Fruit fly (Drosophila melanogaster): Measurements from ENCODE around the gene CG9016.

Gene CG9016

dm6 chr2L:5948775-5949526 lies 25.5 kb upstream of the CG9016 start, which contains the start of gene CG9044 (continued):
- TF ChIP-seq CG10321 (GFP tag; IDR thresholded peaks at IDR 0.05) (no peak), Atf-2 (GFP tag; optimal IDR thresholded peaks at IDR 0.05) (no peak), otp (GFP tag; IDR thresholded peaks at IDR 0.05) (no peak), slou (GFP tag; optimal IDR thresholded peaks at IDR 0.05) (peak; percentile 21), Tbp (GFP tag; optimal IDR thresholded peaks at IDR 0.05) (no peak), CG2199 (GFP tag; IDR thresholded peaks at IDR 0.05) (no peak), amos (GFP tag; IDR thresholded peaks at IDR 0.05; ENCODE audit: partially characterized antibody) (peak; percentile 89), onecut (GFP tag; IDR thresholded peaks at IDR 0.05) (no peak), maf-S (GFP tag; optimal IDR thresholded peaks at IDR 0.05) (peak; percentile 38), Deaf1 (tag; optimal IDR thresholded peaks at IDR 0.05) (no peak), Doc3 (GFP tag; IDR thresholded peaks at IDR 0.05; ENCODE audit: partially characterized antibody) (peak; percentile 91), sob (GFP tag; IDR thresholded peaks at IDR 0.05) (peak; percentile 74; the same call in 1 of the 2 replicates), lov (optimal IDR thresholded peaks at IDR 0.05) (no peak), lov (GFP tag; IDR thresholded peaks at IDR 0.05) (no peak), insv (GFP tag; optimal IDR thresholded peaks at IDR 0.05) (peak in 1 of 2 experiments; percentile 20), CG32532 (GFP tag; IDR thresholded peaks at IDR 0.05) (peak; percentile 62), pan (optimal IDR thresholded peaks at IDR 0.05) (no peak), pan (GFP tag; optimal IDR thresholded peaks at IDR 0.05 in 1 of 2, IDR thresholded peaks at IDR 0.05 in 1 of 2) (no peak), D19B (GFP tag; optimal IDR thresholded peaks at IDR 0.05) (no peak), CG5245 (GFP tag; optimal IDR thresholded peaks at IDR 0.05) (no peak), CG14667 (GFP tag; IDR thresholded peaks at IDR 0.05) (no peak), pfk (GFP tag; optimal IDR thresholded peaks at IDR 0.05) (no peak), vfl (GFP tag; optimal IDR thresholded peaks at IDR 0.05) (peak; percentile 23), BEAF-32 (GFP tag; optimal IDR thresholded peaks at IDR 0.05) (peak; percentile 97), knrl (GFP tag; IDR thresholded peaks at IDR 0.05; ENCODE audit: partially characterized antibody) (peak; percentile 96), CG4854 (GFP tag; optimal IDR thresholded peaks at IDR 0.05) (peak; percentile 16), Sox100B (GFP tag; optimal IDR thresholded peaks at IDR 0.05) (no peak), CG16863 (GFP tag; optimal IDR thresholded peaks at IDR 0.05) (peak; percentile 19), CG12744 (GFP tag; optimal IDR thresholded peaks at IDR 0.05) (no peak), CG11093 (GFP tag; IDR thresholded peaks at IDR 0.05) (peak; percentile 24; the same call in 1 of the 3 replicates), so (GFP tag; IDR thresholded peaks at IDR 0.05) (0 out of 3 replicates have a peak, but pooled peaks have one; percentile 31), CG2875 (GFP tag; optimal IDR thresholded peaks at IDR 0.05) (no peak), CG10209 (GFP tag; optimal IDR thresholded peaks at IDR 0.05) (peak; percentile 3), E2f2 (GFP tag; IDR thresholded peaks at IDR 0.05) (peak; percentile 76), tgo (GFP tag; IDR thresholded peaks at IDR 0.05) (no peak; the same call in 2 of the 3 replicates), CG15696 (tag; optimal IDR thresholded peaks at IDR 0.05) (peak; percentile 41), org-1 (GFP tag; optimal IDR thresholded peaks at IDR 0.05) (no peak), CG3847 (GFP tag; IDR thresholded peaks at IDR 0.05) (peak; percentile 64; the same call in 1 of the 2 replicates), Ets65A (GFP tag) (peak; percentile 98), stwl (tag; optimal IDR thresholded peaks at IDR 0.05) (peak; percentile 20), NC2α (GFP tag; optimal IDR thresholded peaks at IDR 0.05) (peak; percentile 48), Hey (tag; optimal IDR thresholded peaks at IDR 0.05) (no peak), CG7357 (GFP tag; IDR thresholded peaks at IDR 0.05) (0 out of 3 replicates have a peak, but pooled peaks have one; percentile 6), Med (GFP tag) (peak; percentile 93), kah (GFP tag; optimal IDR thresholded peaks at IDR 0.05) (no peak), kni (GFP tag; optimal IDR thresholded peaks at IDR 0.05) (no peak), esg (GFP tag; conservative IDR thresholded peaks at IDR 0.05) (peak; percentile 31; the same call in 1 of the 2 replicates), gem (tag; optimal IDR thresholded peaks at IDR 0.05) (no peak), CHES-1-like (GFP tag; optimal IDR thresholded peaks at IDR 0.05) (peak; percentile 76), gsb-n (tag; optimal IDR thresholded peaks at IDR 0.05) (no peak)

Data from whole organism, embryonic.